Worm (Caenorhabditis elegans) whole organism, L1 larva: ENCODE data around the gene Y75B8A.34.

Source experiments
- aly-2 ChIP-seq: fragments of 150-350 bp; optimal IDR thresholded peaks from 2 replicates; lab custom pipeline; 2014; ENCODE audit warnings: missing biosample characterization, missing genetic modification characterization
- ama-1 ChIP-seq: fragments of 150-350 bp; optimal IDR thresholded peaks from 2 replicates; lab custom pipeline; 2014
- blmp-1 ChIP-seq: fragments of 150-350 bp; optimal IDR thresholded peaks from 2 replicates; lab custom pipeline; 2014; ENCODE audit warnings: missing biosample characterization, missing genetic modification characterization
- egl-27 ChIP-seq, 2 experiments: fragments of 150-350 bp in 1 of 2; sonication (generic microtip); optimal IDR thresholded peaks; 3 replicates each; lab custom pipeline; 2017 to 2018; ENCODE audit warnings: missing biosample characterization in 2 of 2, missing genetic modification characterization in 2 of 2, missing genetic modification reagents in 2 of 2
- fkh-10 ChIP-seq: sonication (generic microtip); optimal IDR thresholded peaks from 2 replicates; lab custom pipeline; 2017; ENCODE audit warnings: missing biosample characterization, missing genetic modification reagents, missing genetic modification characterization
- nhr-28 ChIP-seq: fragments of 150-350 bp; optimal IDR thresholded peaks from 2 replicates; lab custom pipeline; 2014; ENCODE audit warnings: missing biosample characterization, missing genetic modification characterization
- nhr-77 ChIP-seq: fragments of 150-350 bp; optimal IDR thresholded peaks from 2 replicates; lab custom pipeline; 2014; ENCODE audit warnings: missing biosample characterization, missing genetic modification characterization
- pqm-1 ChIP-seq: sonication (generic microtip); optimal IDR thresholded peaks from 3 replicates; lab custom pipeline; 2017; ENCODE audit warnings: missing biosample characterization, missing genetic modification characterization
- tbx-2 ChIP-seq: sonication (generic microtip); optimal IDR thresholded peaks from 2 replicates; lab custom pipeline; 2016; ENCODE audit warnings: missing genetic modification characterization, missing compliant biosample characterization
- zag-1 ChIP-seq: fragments of 150-350 bp; optimal IDR thresholded peaks from 2 replicates; lab custom pipeline; 2014; ENCODE audit warnings: missing biosample characterization, missing genetic modification characterization
- ztf-11 ChIP-seq, 2 experiments: sonication (generic microtip); optimal IDR thresholded peaks; 2 replicates each; lab custom pipeline; 2016 to 2017; ENCODE audit warnings: missing genetic modification characterization in 2 of 2, missing biosample characterization in 1 of 2, missing compliant biosample characterization in 1 of 2

DNA sequence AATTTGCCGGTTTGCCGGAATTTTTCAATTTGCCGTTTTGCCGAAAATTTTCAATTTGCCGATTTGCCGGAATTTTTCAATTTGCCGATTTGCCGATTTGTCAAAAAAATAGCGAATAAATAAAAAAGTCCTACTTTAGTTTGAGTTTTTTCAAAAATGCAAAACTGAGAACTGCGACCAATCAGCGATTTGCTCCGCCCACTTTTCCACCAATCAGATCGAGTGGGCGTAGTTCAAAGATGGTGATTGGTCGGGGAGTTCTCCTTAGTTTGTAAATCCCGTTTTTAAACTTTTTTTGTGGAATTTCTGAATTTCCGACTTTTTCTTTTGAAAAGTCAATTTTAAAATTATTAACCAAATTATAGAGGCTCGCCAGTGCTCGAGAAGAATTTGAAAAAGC is 28.1 kb upstream of the Y75B8A.34 start:
- TF ChIP-seq nhr-28 (tag; lab: Kevin White, UChicago) (no peak), tbx-2 (tag; lab: Kevin White, UChicago) (no peak), nhr-77 (tag; lab: Kevin White, UChicago) (no peak), blmp-1 (no peak), aly-2 (tag; lab: Kevin White, UChicago) (no peak), zag-1 (tag; lab: Kevin White, UChicago) (no peak), ama-1 (lab: Kevin White, UChicago) (no peak), egl-27 (tag; optimal IDR thresholded peaks at IDR 0.05; lab: Kevin White, UChicago) (no peak), fkh-10 (GFP tag; lab: Kevin White, UChicago) (no peak), pqm-1 (tag; lab: Kevin White, UChicago) (no peak), ztf-11 (tag; optimal IDR thresholded peaks at IDR 0.05; lab: Kevin White, UChicago) (no peak)
